Fruit fly (Drosophila melanogaster): ENCODE measurements around the gene qua.

Gene qua

DNA sequence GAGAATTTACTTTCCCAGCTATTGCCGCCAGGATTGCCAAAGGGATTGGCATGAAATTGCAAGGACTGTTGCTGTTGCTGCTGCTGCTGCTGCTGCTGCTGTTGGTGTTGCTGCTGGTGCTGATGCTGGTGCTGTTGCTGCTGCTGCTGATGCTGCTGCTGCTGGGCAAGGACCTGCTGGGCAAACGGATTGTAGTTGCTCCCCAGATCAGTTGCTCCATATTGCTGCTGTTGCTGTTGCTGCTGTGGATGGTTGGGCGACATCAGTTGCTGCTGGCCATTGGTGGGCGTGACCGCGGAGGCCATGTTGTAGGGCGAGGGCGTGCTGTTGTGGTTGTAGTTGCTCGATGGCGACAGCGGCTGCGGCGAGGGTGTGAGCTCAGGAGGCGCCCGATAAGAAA, 59.4 kb downstream of the qua start:
- TF ChIP-seq CG6854 (GFP tag; optimal IDR thresholded peaks at IDR 0.05) (no peak), Lpt (GFP tag; optimal IDR thresholded peaks at IDR 0.05) (no peak), CG1621 (tag; optimal IDR thresholded peaks at IDR 0.05) (no peak), svp (GFP tag) (no peak)

All from whole organism, prepupa.